Fruit fly (Drosophila melanogaster) whole organism, embryonic: Measurements from ENCODE around the gene cert.
A peak's percentile ranks its signal among the peaks of the same experiment; 100 is the strongest.

ENCODE experiments used
- Atf3 ChIP-seq: fragments of 200-800 bp; sonication (Bioruptor generic); optimal IDR thresholded peaks from 3 replicates; lab custom pipeline; 2016; ENCODE audit warnings: missing biosample characterization, missing genetic modification characterization
- CG11247 ChIP-seq: fragments of 200-800 bp; sonication (Bioruptor generic); IDR thresholded peaks from 2 replicates; pipeline ENCODE4 v1.3.6; 2022; ENCODE audit warnings: missing biosample characterization, missing genetic modification characterization
- CG8478 ChIP-seq: fragments of >200 bp; optimal IDR thresholded peaks from 2 replicates; lab custom pipeline; 2018
- CTCF ChIP-seq: fragments of 200-800 bp; sonication (Bioruptor generic); optimal IDR thresholded peaks from 2 replicates; lab custom pipeline; 2017; ENCODE audit warnings: missing biosample characterization, mild to moderate bottlenecking, missing genetic modification characterization, moderate library complexity
- Sox102F ChIP-seq: fragments of 200-800 bp; sonication (Bioruptor generic); optimal IDR thresholded peaks from 2 replicates; lab custom pipeline; 2018; ENCODE audit warnings: missing biosample characterization, mild to moderate bottlenecking, missing genetic modification characterization, moderate library complexity
- cwo ChIP-seq: fragments of 200-800 bp; sonication (Bioruptor generic); optimal IDR thresholded peaks from 3 replicates; lab custom pipeline; 2017; ENCODE audit warnings: missing biosample characterization, missing genetic modification characterization, mild to moderate bottlenecking, moderate library complexity, missing genetic modification reagents
- dimm ChIP-seq: fragments of 200-800 bp; sonication (Bioruptor generic); IDR thresholded peaks from 2 replicates; pipeline ENCODE4 v1.3.6; 2022; ENCODE audit warnings: missing biosample characterization, missing genetic modification characterization

DNA sequence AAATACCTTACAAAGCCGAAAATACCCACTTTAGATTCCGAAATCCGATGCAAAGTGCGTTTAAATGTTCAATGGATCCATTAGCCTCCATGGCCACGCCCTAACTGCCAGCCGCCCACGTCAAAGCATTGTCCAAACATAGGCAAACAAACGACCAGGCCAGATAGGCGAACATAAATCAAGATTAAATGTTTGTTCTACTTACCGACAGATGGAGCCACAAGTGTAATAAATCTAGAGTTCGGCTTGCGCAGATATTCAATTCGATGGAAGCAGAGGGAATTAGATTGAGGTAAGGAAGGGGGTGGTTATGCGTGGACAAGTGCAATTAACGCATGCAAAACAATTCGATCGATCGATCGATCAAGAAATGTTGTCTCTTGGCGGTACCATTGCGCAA is 34.1 kb upstream of the cert start:
- TF ChIP-seq CG11247 (GFP tag; lab: Robert Waterston, UW) = no peak
- TF ChIP-seq CG8478 (lab: Kevin White, UChicago) = no peak
- peak; percentile 84 for TF ChIP-seq CTCF (GFP tag; lab: Kevin White, UChicago)
- no peak for TF ChIP-seq dimm (GFP tag; lab: Robert Waterston, UW)
- no peak for TF ChIP-seq Sox102F (GFP tag; lab: Kevin White, UChicago)
- TF ChIP-seq Atf3 = no peak
- no peak for TF ChIP-seq cwo (GFP tag; lab: Kevin White, UChicago)
